Fruit fly (Drosophila melanogaster): Measurements from ENCODE around the gene CG1544.
A peak's percentile ranks its signal among the peaks of the same experiment; 100 is the strongest.

The CG1544 gene

dm6 chr3R:31168968-31169367 lies 27.7 kb upstream of the CG1544 start, which contains the start of gene stops (continued):
- TF ChIP-seq bsh (GFP tag; optimal IDR thresholded peaks at IDR 0.05) (no peak), CG1602 (GFP tag; optimal IDR thresholded peaks at IDR 0.05) (peak; percentile 41), CG9215 (GFP tag; IDR thresholded peaks at IDR 0.05) (no peak), CG1233 (GFP tag; optimal IDR thresholded peaks at IDR 0.05) (peak; percentile 87), CG18599 (GFP tag; optimal IDR thresholded peaks at IDR 0.05) (peak; percentile 5)

- TF ChIP-seq Ets65A (GFP tag) (peak; percentile 52), CTCF (GFP tag; optimal IDR thresholded peaks at IDR 0.05) (peak; percentile 27), CG1832 (GFP tag; optimal IDR thresholded peaks at IDR 0.05) (no peak)
Observed at dm6 chr3R:31181816-31182215, 14.9 kb upstream of the CG1544 start.

- peak; percentile 83 for TF ChIP-seq CG15479 (GFP tag; optimal IDR thresholded peaks at IDR 0.05)
- TF ChIP-seq Bteb2 (GFP tag; optimal IDR thresholded peaks at IDR 0.05): no peak
- TF ChIP-seq tll (GFP tag; optimal IDR thresholded peaks at IDR 0.05): peak in 1 of 2 experiments; percentile 35
Observed at dm6 chr3R:31193062-31193461, 3.7 kb upstream of the CG1544 start, which contains the start of gene bnk. Gene bnk, plus strand, starts transcription at chr3R:31193362.

dm6 chr3R:31194627-31195026 lies 2.1 kb upstream of the CG1544 start:
- TF ChIP-seq crol (GFP tag; IDR thresholded peaks at IDR 0.05) (0 out of 2 replicates have a peak, but pooled peaks have one; percentile 13), Dek (tag; optimal IDR thresholded peaks at IDR 0.05) (no peak), danr (GFP tag; IDR thresholded peaks at IDR 0.05) (no peak), eve (GFP tag; optimal IDR thresholded peaks at IDR 0.05) (peak in 1 of 2 experiments; percentile 45), Hr39 (optimal IDR thresholded peaks at IDR 0.05) (no peak), CG12071 (GFP tag; optimal IDR thresholded peaks at IDR 0.05) (no peak), kay (GFP tag; optimal IDR thresholded peaks at IDR 0.05) (peak; percentile 10), gcm (GFP tag; optimal IDR thresholded peaks at IDR 0.05) (no peak), Bdp1 (GFP tag; optimal IDR thresholded peaks at IDR 0.05) (no peak), fd102C (GFP tag; optimal IDR thresholded peaks at IDR 0.05) (no peak), CG11247 (GFP tag; IDR thresholded peaks at IDR 0.05) (no peak), CG15073 (GFP tag; optimal IDR thresholded peaks at IDR 0.05) (no peak), E2f2 (GFP tag; IDR thresholded peaks at IDR 0.05) (no peak), btn (GFP tag; optimal IDR thresholded peaks at IDR 0.05) (no peak), cas (GFP tag; IDR thresholded peaks at IDR 0.05) (no peak), gt (GFP tag; IDR thresholded peaks at IDR 0.05) (no peak), CG9797 (GFP tag; optimal IDR thresholded peaks at IDR 0.05) (no peak), CG16815 (GFP tag; optimal IDR thresholded peaks at IDR 0.05) (no peak), CG1233 (GFP tag; optimal IDR thresholded peaks at IDR 0.05) (no peak), CG11723 (GFP tag; optimal IDR thresholded peaks at IDR 0.05) (no peak), CG3995 (GFP tag; optimal IDR thresholded peaks at IDR 0.05) (no peak), ATbp (GFP tag; optimal IDR thresholded peaks at IDR 0.05) (no peak), Trl (optimal IDR thresholded peaks at IDR 0.05) (peak; percentile 18 to 63), Trl (GFP tag; optimal IDR thresholded peaks at IDR 0.05) (no peak), cwo (GFP tag; optimal IDR thresholded peaks at IDR 0.05) (peak; percentile 7), pfk (GFP tag; optimal IDR thresholded peaks at IDR 0.05) (no peak), Camta (GFP tag; optimal IDR thresholded peaks at IDR 0.05) (no peak), Eip74EF (GFP tag; optimal IDR thresholded peaks at IDR 0.05) (no peak), CG11504 (tag; optimal IDR thresholded peaks at IDR 0.05) (no peak), CG9609 (GFP tag; optimal IDR thresholded peaks at IDR 0.05) (no peak), seq (GFP tag; IDR thresholded peaks at IDR 0.05) (no peak), CG1792 (GFP tag; optimal IDR thresholded peaks at IDR 0.05) (no peak), sob (GFP tag; IDR thresholded peaks at IDR 0.05) (no peak), CG34376 (GFP tag; optimal IDR thresholded peaks at IDR 0.05) (no peak), Ets65A (GFP tag) (peak; percentile 60), CG43689 (GFP tag; IDR thresholded peaks at IDR 0.05) (no peak), CG32767 (GFP tag; IDR thresholded peaks at IDR 0.05) (no peak), CG2678 (tag; optimal IDR thresholded peaks at IDR 0.05) (no peak)
